Worm (Caenorhabditis elegans) whole organism, L4 larva: ENCODE results near the gene C27F2.10.
A peak's percentile ranks its signal among the peaks of the same experiment; 100 is the strongest.

ENCODE experiments used
- D1046.2 ChIP-seq: fragments of 200-800 bp; sonication (Bioruptor generic); IDR thresholded peaks from 2 replicates; pipeline ENCODE4 v1.3.6; 2022; ENCODE audit warnings: missing genetic modification characterization, missing compliant biosample characterization
- F10B5.3 ChIP-seq: sonication (generic microtip); optimal IDR thresholded peaks from 2 replicates; lab custom pipeline; 2016; ENCODE audit warnings: mild to moderate bottlenecking, missing genetic modification characterization, missing compliant biosample characterization
- F26F4.8 ChIP-seq: fragments of 200-800 bp; sonication (Bioruptor generic); conservative IDR thresholded peaks from 2 replicates; pipeline ENCODE4 v1.3.6; 2022; ENCODE audit warnings: missing genetic modification characterization, missing compliant biosample characterization
- F44E2.7 ChIP-seq: fragments of 200-800 bp; sonication (Bioruptor generic); IDR thresholded peaks from 2 replicates; pipeline ENCODE4 v2.1.2; 2022; ENCODE audit warnings: missing genetic modification characterization, missing compliant biosample characterization
- T20F7.1 ChIP-seq: fragments of 200-800 bp; sonication (Bioruptor generic); optimal IDR thresholded peaks from 2 replicates; lab custom pipeline; 2018; ENCODE audit warnings: mild to moderate bottlenecking, missing genetic modification characterization, missing compliant biosample characterization
- Y75B8A.6 ChIP-seq: fragments of 200-800 bp; sonication (Bioruptor generic); IDR thresholded peaks from 2 replicates; pipeline ENCODE4 v1.3.6; 2022; ENCODE audit warnings: missing genetic modification reagents, missing genetic modification characterization, missing compliant biosample characterization
- ZK337.2 ChIP-seq: fragments of 200-800 bp; sonication (Bioruptor generic); IDR thresholded peaks from 2 replicates; pipeline ENCODE4 v1.3.6; 2022; ENCODE audit warnings: missing genetic modification reagents, missing genetic modification characterization, missing compliant biosample characterization
- ZK546.5 ChIP-seq, 2 experiments: sonication (generic microtip); optimal IDR thresholded peaks; 2 replicates each; lab custom pipeline; 2017; ENCODE audit warnings: missing biosample characterization in 2 of 2, missing genetic modification characterization in 2 of 2
- aly-2 ChIP-seq: sonication (generic microtip); optimal IDR thresholded peaks from 2 replicates; lab custom pipeline; 2018; ENCODE audit warnings: missing biosample characterization, missing genetic modification characterization
- ama-1 ChIP-seq: fragments of 150-350 bp; optimal IDR thresholded peaks from 2 replicates; lab custom pipeline; 2014; ENCODE audit warnings: inconsistent platforms, mixed read lengths
- ceh-20 ChIP-seq: fragments of 200-800 bp; sonication (Bioruptor generic); IDR thresholded peaks from 2 replicates; pipeline ENCODE4 v1.3.6; 2022; ENCODE audit warnings: missing genetic modification reagents, missing genetic modification characterization, missing compliant biosample characterization
- ceh-28 ChIP-seq: fragments of 150-350 bp; optimal IDR thresholded peaks from 2 replicates; lab custom pipeline; 2014; ENCODE audit warnings: missing biosample characterization, missing genetic modification reagents, missing genetic modification characterization
- ceh-32 ChIP-seq: sonication (generic microtip); optimal IDR thresholded peaks from 2 replicates; lab custom pipeline; 2016; ENCODE audit warnings: mild to moderate bottlenecking, missing genetic modification characterization, missing compliant biosample characterization; ENCODE audit not compliant: poor library complexity
- ceh-44 ChIP-seq: fragments of 200-800 bp; sonication (Bioruptor generic); IDR thresholded peaks from 2 replicates; pipeline ENCODE4 v1.3.6; 2022; ENCODE audit warnings: missing genetic modification reagents, missing genetic modification characterization, missing compliant biosample characterization
- ceh-82 ChIP-seq: sonication (generic microtip); optimal IDR thresholded peaks from 2 replicates; lab custom pipeline; 2017; ENCODE audit warnings: missing biosample characterization, missing genetic modification characterization
- ctbp-1 ChIP-seq: fragments of 200-800 bp; sonication (Bioruptor generic); IDR thresholded peaks from 2 replicates; pipeline ENCODE4 v1.3.6; 2022; ENCODE audit warnings: missing genetic modification reagents, missing genetic modification characterization, missing compliant biosample characterization
- daf-19 ChIP-seq: fragments of 200-800 bp; sonication (Bioruptor generic); conservative IDR thresholded peaks from 2 replicates; pipeline ENCODE4 v1.3.6; 2022; ENCODE audit warnings: missing genetic modification characterization, missing compliant biosample characterization
- daf-8 ChIP-seq: fragments of 200-800 bp; sonication (Bioruptor generic); IDR thresholded peaks from 2 replicates; pipeline ENCODE4 v1.3.6; 2022; ENCODE audit warnings: missing genetic modification characterization, missing compliant biosample characterization
- dmd-9 ChIP-seq: fragments of 200-800 bp; sonication (Bioruptor generic); IDR thresholded peaks from 2 replicates; pipeline ENCODE4 v1.3.6; 2022; ENCODE audit warnings: missing genetic modification reagents, missing genetic modification characterization, missing compliant biosample characterization
- dpl-1 ChIP-seq: fragments of 150-350 bp; optimal IDR thresholded peaks from 2 replicates; lab custom pipeline; 2014; ENCODE audit warnings: missing biosample characterization, missing genetic modification reagents, missing genetic modification characterization
- gei-8 ChIP-seq: fragments of 200-800 bp; sonication (Bioruptor generic); optimal IDR thresholded peaks from 2 replicates; lab custom pipeline; 2018; ENCODE audit warnings: mild to moderate bottlenecking, missing genetic modification characterization, missing compliant biosample characterization
- hif-1 ChIP-seq, 2 experiments: sonication (generic microtip); optimal IDR thresholded peaks; 2 replicates each; lab custom pipeline; 2016 to 2017; ENCODE audit warnings: missing compliant biosample characterization in 2 of 2, missing genetic modification characterization in 2 of 2, missing genetic modification reagents in 2 of 2, missing genotype in 2 of 2, mild to moderate bottlenecking in 1 of 2
- lim-7 ChIP-seq: fragments of 200-800 bp; sonication (Bioruptor generic); IDR thresholded peaks from 2 replicates; pipeline ENCODE4 v1.3.6; 2022; ENCODE audit warnings: missing genetic modification characterization, missing compliant biosample characterization
- lin-1 ChIP-seq: fragments of 200-800 bp; sonication (Bioruptor generic); IDR thresholded peaks from 2 replicates; pipeline ENCODE4 v1.3.6; 2022; ENCODE audit warnings: missing genetic modification reagents, missing genetic modification characterization, missing compliant biosample characterization
- lin-29 ChIP-seq: fragments of 200-800 bp; sonication (Bioruptor generic); IDR thresholded peaks from 2 replicates; pipeline ENCODE4 v1.3.6; 2022; ENCODE audit warnings: missing genetic modification reagents, missing genetic modification characterization, missing compliant biosample characterization
- lsy-2 ChIP-seq, 2 experiments: fragments of 150-350 bp in 1 of 2; sonication (generic microtip) in 1 of 2; optimal IDR thresholded peaks; 2 replicates each; lab custom pipeline; 2014 to 2017; ENCODE audit warnings: missing biosample characterization in 2 of 2, missing genetic modification characterization in 2 of 2
- madf-5 ChIP-seq, 2 experiments: fragments of 200-800 bp; sonication (Bioruptor generic); IDR thresholded peaks; 2 replicates each; pipeline ENCODE4 v1.3.6; 2022; ENCODE audit warnings: missing compliant biosample characterization in 2 of 2, missing genetic modification characterization in 2 of 2
- mdt-29 ChIP-seq: fragments of 200-800 bp; sonication (Bioruptor generic); IDR thresholded peaks from 2 replicates; pipeline ENCODE4 v1.3.6; 2022; ENCODE audit warnings: missing genetic modification reagents, missing genetic modification characterization, missing compliant biosample characterization
- mes-2 ChIP-seq: sonication (generic microtip); optimal IDR thresholded peaks from 2 replicates; lab custom pipeline; 2016; ENCODE audit warnings: missing genotype, mild to moderate bottlenecking, missing genetic modification characterization, missing compliant biosample characterization; ENCODE audit not compliant: poor library complexity, severe bottlenecking
- nhr-11 ChIP-seq: fragments of 150-350 bp; optimal IDR thresholded peaks from 2 replicates; lab custom pipeline; 2014; ENCODE audit warnings: missing biosample characterization, missing genetic modification characterization
- nhr-42 ChIP-seq: fragments of 200-800 bp; sonication (Bioruptor generic); IDR thresholded peaks from 2 replicates; pipeline ENCODE4 v1.3.6; 2022; ENCODE audit warnings: missing genetic modification characterization, missing compliant biosample characterization
- nhr-76 ChIP-seq: fragments of 150-350 bp; optimal IDR thresholded peaks from 2 replicates; lab custom pipeline; 2014; ENCODE audit warnings: missing biosample characterization, missing genetic modification characterization
- nhr-77 ChIP-seq: fragments of 150-350 bp; optimal IDR thresholded peaks from 2 replicates; lab custom pipeline; 2014; ENCODE audit warnings: missing biosample characterization, missing genetic modification characterization
- php-3 ChIP-seq: fragments of 200-800 bp; sonication (Bioruptor generic); IDR thresholded peaks from 2 replicates; pipeline ENCODE4 v1.3.6; 2022; ENCODE audit warnings: missing genetic modification reagents, missing genetic modification characterization, missing compliant biosample characterization
- pqm-1 ChIP-seq: sonication (generic microtip); optimal IDR thresholded peaks from 2 replicates; lab custom pipeline; 2017; ENCODE audit warnings: missing biosample characterization, missing genetic modification characterization
- rbr-2 ChIP-seq: sonication (generic microtip); optimal IDR thresholded peaks from 2 replicates; lab custom pipeline; 2016; ENCODE audit warnings: missing genotype, missing genetic modification characterization, missing compliant biosample characterization
- sdz-12 ChIP-seq: fragments of 200-800 bp; sonication (Bioruptor generic); optimal IDR thresholded peaks from 2 replicates; lab custom pipeline; 2018; ENCODE audit warnings: mild to moderate bottlenecking, missing genetic modification characterization, missing compliant biosample characterization
- skn-1 ChIP-seq: fragments of 150-350 bp; optimal IDR thresholded peaks from 2 replicates; lab custom pipeline; 2014; ENCODE audit warnings: missing biosample characterization, missing genetic modification characterization
- snpc-1.2 ChIP-seq: fragments of 200-800 bp; sonication (Bioruptor generic); IDR thresholded peaks from 2 replicates; pipeline ENCODE4 v1.3.6; 2022; ENCODE audit warnings: missing genetic modification reagents, missing genetic modification characterization, missing compliant biosample characterization
- tag-97 ChIP-seq: fragments of 200-800 bp; sonication (Bioruptor generic); IDR thresholded peaks from 2 replicates; pipeline ENCODE4 v1.3.6; 2022; ENCODE audit warnings: missing genetic modification characterization, missing compliant biosample characterization
- tra-1 ChIP-seq: fragments of 200-800 bp; sonication (Bioruptor generic); IDR thresholded peaks from 2 replicates; pipeline ENCODE4 v1.3.6; 2022; ENCODE audit warnings: missing genetic modification reagents, missing genetic modification characterization, missing compliant biosample characterization
- unc-130 ChIP-seq: sonication (generic microtip); optimal IDR thresholded peaks from 2 replicates; lab custom pipeline; 2016; ENCODE audit warnings: missing genetic modification reagents, missing genetic modification characterization, missing compliant biosample characterization
- unc-39 ChIP-seq: sonication (generic microtip); optimal IDR thresholded peaks from 2 replicates; lab custom pipeline; 2017; ENCODE audit warnings: missing biosample characterization, missing genetic modification characterization
- unc-62 ChIP-seq, 3 experiments: fragments of 150-350 bp in 1 of 3; sonication (generic microtip); optimal IDR thresholded peaks in 2 of 3; peaks in 1 of 3; 1 replicate in 1 of 3; 2 replicates in 2 of 3; lab custom pipeline; 2014 to 2017; ENCODE audit warnings: missing biosample characterization in 3 of 3, missing genetic modification characterization in 3 of 3, missing genetic modification reagents in 3 of 3, missing genotype in 1 of 3
- zag-1 ChIP-seq: fragments of 150-350 bp; optimal IDR thresholded peaks from 2 replicates; lab custom pipeline; 2014; ENCODE audit warnings: missing biosample characterization, missing genetic modification characterization
- zfp-2 ChIP-seq: sonication (generic microtip); optimal IDR thresholded peaks from 2 replicates; lab custom pipeline; 2016; ENCODE audit warnings: mild to moderate bottlenecking, missing genetic modification characterization, missing compliant biosample characterization
- zfp-3 ChIP-seq: fragments of 200-800 bp; sonication (Bioruptor generic); conservative IDR thresholded peaks from 2 replicates; pipeline ENCODE4 v1.3.6; 2022; ENCODE audit warnings: missing genetic modification reagents, missing genetic modification characterization, missing compliant biosample characterization
- zip-2 ChIP-seq: fragments of 150-350 bp; optimal IDR thresholded peaks from 2 replicates; lab custom pipeline; 2014; ENCODE audit warnings: missing biosample characterization, missing genetic modification characterization
- ztf-11 ChIP-seq: fragments of 150-350 bp; optimal IDR thresholded peaks from 2 replicates; lab custom pipeline; 2014; ENCODE audit warnings: missing biosample characterization, missing genetic modification characterization

Gene C27F2.10

DNA sequence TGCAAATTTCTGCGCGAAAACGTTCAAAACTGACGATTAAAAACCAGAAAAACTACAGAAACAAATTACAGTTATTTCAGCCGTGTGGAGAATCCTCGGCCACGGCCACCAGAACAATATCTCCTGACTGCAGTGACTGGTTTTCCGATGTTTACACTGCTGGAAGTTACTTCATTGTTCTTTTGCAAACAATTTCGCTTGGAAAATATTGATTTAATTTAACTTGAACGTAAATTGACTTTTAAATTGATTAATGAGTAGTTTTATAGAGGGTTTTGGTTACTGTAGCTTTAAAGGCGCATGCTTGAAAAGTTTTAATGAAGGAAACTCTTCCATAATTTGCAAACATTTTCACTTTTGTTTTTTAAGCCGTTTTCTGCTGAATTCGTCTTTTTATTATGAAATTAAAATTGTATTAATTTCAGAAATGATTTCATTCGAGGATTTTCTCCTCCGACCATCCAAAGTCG, 12.3 kb upstream of the C27F2.10 start, which contains the start of gene smcr-8 (continued):
- TF ChIP-seq nhr-77 (tag; lab: Kevin White, UChicago) = no peak
- TF ChIP-seq ama-1 (lab: Kevin White, UChicago) = no peak
- TF ChIP-seq daf-8 (GFP tag; lab: Robert Waterston, UW) = no peak
- no peak for TF ChIP-seq lin-1 (GFP tag; lab: Robert Waterston, UW)
- TF ChIP-seq tra-1 (GFP tag; lab: Robert Waterston, UW) = 0 out of 2 replicates have a peak, but pooled peaks have one; percentile 30
- no peak for TF ChIP-seq madf-5 (GFP tag; IDR thresholded peaks at IDR 0.05; lab: Robert Waterston, UW)
- no peak for TF ChIP-seq F26F4.8 (GFP tag; lab: Robert Waterston, UW)
- no peak for TF ChIP-seq T20F7.1 (GFP tag; lab: Kevin White, UChicago)
- TF ChIP-seq mdt-29 (GFP tag; lab: Robert Waterston, UW) = no peak
- no peak for TF ChIP-seq nhr-42 (GFP tag; lab: Robert Waterston, UW)
- no peak for TF ChIP-seq ceh-44 (GFP tag; lab: Robert Waterston, UW)
- TF ChIP-seq ztf-11 (tag; lab: Kevin White, UChicago) = no peak
- no peak for TF ChIP-seq F10B5.3 (tag; lab: Kevin White, UChicago)
- peak in 1 of 2 experiments; percentile 44 for TF ChIP-seq hif-1 (tag; optimal IDR thresholded peaks at IDR 0.05; lab: Kevin White, UChicago)
- TF ChIP-seq ctbp-1 (GFP tag; lab: Robert Waterston, UW) = no peak
- peak; percentile 88 for TF ChIP-seq unc-130 (GFP tag; lab: Kevin White, UChicago)
- TF ChIP-seq skn-1 (tag; lab: Kevin White, UChicago) = no peak
- TF ChIP-seq zfp-3 (GFP tag; lab: Robert Waterston, UW) = no peak
- no peak for TF ChIP-seq unc-62 (GFP tag; optimal IDR thresholded peaks at IDR 0.05 in 1 of 2; lab: Kevin White, UChicago)
- no peak for TF ChIP-seq unc-62 (tag; optimal IDR thresholded peaks at IDR 0.05; lab: Kevin White, UChicago)
- TF ChIP-seq ZK546.5 (tag; optimal IDR thresholded peaks at IDR 0.05; lab: Kevin White, UChicago) = no peak
- no peak for TF ChIP-seq gei-8
- no peak for TF ChIP-seq F44E2.7 (GFP tag; lab: Robert Waterston, UW)
- no peak for TF ChIP-seq pqm-1 (tag; lab: Kevin White, UChicago)
- TF ChIP-seq lim-7 (GFP tag; lab: Robert Waterston, UW) = no peak
- no peak for TF ChIP-seq sdz-12 (GFP tag; lab: Kevin White, UChicago)
- no peak for TF ChIP-seq zip-2 (tag; lab: Kevin White, UChicago)
- TF ChIP-seq ceh-28 (tag; lab: Kevin White, UChicago) = no peak
- TF ChIP-seq rbr-2 = no peak
- peak; percentile 74 for TF ChIP-seq mes-2 (tag; lab: Kevin White, UChicago)
- no peak for TF ChIP-seq nhr-11
- no peak for TF ChIP-seq daf-19 (GFP tag; lab: Robert Waterston, UW)
- TF ChIP-seq php-3 = no peak
- peak in 1 of 2 experiments; percentile 2 for TF ChIP-seq lsy-2 (tag; optimal IDR thresholded peaks at IDR 0.05; lab: Kevin White, UChicago)
- no peak for TF ChIP-seq Y75B8A.6 (GFP tag; lab: Robert Waterston, UW)
- peak; percentile 4 for TF ChIP-seq dpl-1
- TF ChIP-seq tag-97 (GFP tag; lab: Robert Waterston, UW) = no peak
- no peak for TF ChIP-seq nhr-76 (tag; lab: Kevin White, UChicago)

DNA sequence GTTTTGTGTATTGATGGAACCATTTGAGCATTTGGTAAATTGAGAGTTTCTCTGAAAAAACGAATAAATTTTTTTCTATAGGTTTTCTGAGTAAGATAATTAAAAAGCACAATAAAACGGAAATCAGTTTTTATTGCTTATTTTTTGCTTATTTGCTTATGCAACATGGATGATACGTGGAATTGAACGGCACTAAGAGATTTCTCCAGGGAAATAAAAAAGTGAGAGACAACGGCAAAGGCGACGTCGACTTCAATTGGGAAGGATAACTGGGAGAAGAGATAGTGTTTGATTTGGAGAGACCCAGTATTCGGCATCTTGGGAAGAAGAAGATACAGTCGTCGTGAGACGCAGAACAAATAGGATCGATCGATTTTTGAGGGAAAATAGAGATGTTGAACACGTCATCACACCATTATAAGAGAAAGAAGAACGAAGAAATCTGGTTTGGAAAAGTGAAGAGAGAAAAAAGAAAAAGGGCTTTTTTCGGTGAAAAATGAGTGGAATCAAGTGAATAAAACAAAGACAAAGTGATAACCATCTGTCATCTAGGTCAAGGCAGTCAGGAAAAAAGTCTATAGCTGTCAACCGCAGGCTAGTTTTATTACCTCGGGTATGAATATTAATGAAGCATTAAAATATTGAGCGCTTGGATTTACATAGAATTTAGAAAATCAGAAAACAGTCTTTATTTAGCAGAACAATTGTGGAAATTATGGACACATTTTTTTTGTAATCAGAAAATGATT, 11.6 kb upstream of the C27F2.10 start, which contains the start of gene tmem-131:
TSS of gene tmem-131 (minus strand) at position 51 of the 749 bp plus-strand sequence.
- TF ChIP-seq ceh-20 (GFP tag; lab: Robert Waterston, UW) (no peak), ceh-82 (tag; lab: Kevin White, UChicago) (no peak), lsy-2 (tag; optimal IDR thresholded peaks at IDR 0.05; lab: Kevin White, UChicago) (peak in 1 of 2 experiments; percentile 16), pqm-1 (tag; lab: Kevin White, UChicago) (no peak), ZK337.2 (GFP tag; lab: Robert Waterston, UW) (no peak), ceh-32 (tag; lab: Kevin White, UChicago) (no peak), lim-7 (GFP tag; lab: Robert Waterston, UW) (no peak), F10B5.3 (tag; lab: Kevin White, UChicago) (no peak), snpc-1.2 (GFP tag; lab: Robert Waterston, UW) (no peak), unc-39 (tag; lab: Kevin White, UChicago) (no peak), D1046.2 (GFP tag; lab: Robert Waterston, UW) (no peak), aly-2 (tag; lab: Kevin White, UChicago) (no peak), lin-29 (GFP tag; lab: Robert Waterston, UW) (no peak), dmd-9 (GFP tag; lab: Robert Waterston, UW) (no peak), nhr-76 (tag; lab: Kevin White, UChicago) (no peak), sdz-12 (GFP tag; lab: Kevin White, UChicago) (no peak), ztf-11 (tag; lab: Kevin White, UChicago) (no peak), zfp-2 (no peak), zfp-3 (GFP tag; lab: Robert Waterston, UW) (no peak), zag-1 (tag; lab: Kevin White, UChicago) (no peak)
